Fruit fly (Drosophila melanogaster) whole organism, adult: ENCODE measurements around the gene CG9377.

Experiments
- CG12768 ChIP-seq: fragments of 200-800 bp; sonication (Bioruptor generic); optimal IDR thresholded peaks from 2 replicates; lab custom pipeline; 2017; ENCODE audit warnings: missing biosample characterization, missing genetic modification characterization, mild to moderate bottlenecking, moderate library complexity, missing genetic modification reagents
- CG1620 ChIP-seq: fragments of 200-800 bp; sonication (Bioruptor generic); optimal IDR thresholded peaks from 2 replicates; lab custom pipeline; 2016; ENCODE audit warnings: missing biosample characterization, missing genetic modification characterization
- CG33017 ChIP-seq: fragments of 200-800 bp; sonication (Bioruptor generic); optimal IDR thresholded peaks from 2 replicates; lab custom pipeline; 2018; ENCODE audit warnings: missing biosample characterization, mild to moderate bottlenecking, missing genetic modification characterization, moderate library complexity
- CG5204 ChIP-seq: fragments of 200-800 bp; sonication (Bioruptor generic); optimal IDR thresholded peaks from 2 replicates; lab custom pipeline; 2016; ENCODE audit warnings: missing biosample characterization, missing genetic modification characterization
- CG7045 ChIP-seq: fragments of 200-800 bp; sonication (Bioruptor generic); optimal IDR thresholded peaks from 2 replicates; lab custom pipeline; 2017; ENCODE audit warnings: missing biosample characterization, mild to moderate bottlenecking, missing genetic modification characterization
- CG7101 ChIP-seq: fragments of 200-800 bp; sonication (Bioruptor generic); optimal IDR thresholded peaks from 2 replicates; lab custom pipeline; 2018; ENCODE audit warnings: missing biosample characterization, mild to moderate bottlenecking, missing genetic modification characterization, moderate library complexity
- Clk ChIP-seq: fragments of 200-800 bp; sonication (Bioruptor generic); optimal IDR thresholded peaks from 2 replicates; lab custom pipeline; 2017; ENCODE audit warnings: missing biosample characterization, missing genetic modification characterization
- Crg-1 ChIP-seq: fragments of 200-800 bp; sonication (Bioruptor generic); optimal IDR thresholded peaks from 2 replicates; lab custom pipeline; 2016; ENCODE audit warnings: missing biosample characterization, missing genetic modification characterization
- Hr96 ChIP-seq: fragments of 200-800 bp; sonication (Bioruptor generic); optimal IDR thresholded peaks from 2 replicates; lab custom pipeline; 2016; ENCODE audit warnings: missing biosample characterization, missing genetic modification characterization
- Mnt ChIP-seq: fragments of 200-800 bp; sonication (Bioruptor generic); optimal IDR thresholded peaks from 2 replicates; lab custom pipeline; 2016; ENCODE audit warnings: missing biosample characterization, mild to moderate bottlenecking, missing genetic modification characterization
- bab1 ChIP-seq: fragments of 200-800 bp; sonication (Bioruptor generic); optimal IDR thresholded peaks from 3 replicates; lab custom pipeline; 2019; ENCODE audit warnings: missing biosample characterization, mild to moderate bottlenecking, missing genetic modification characterization, moderate library complexity
- cic ChIP-seq: fragments of 200-800 bp; sonication (Bioruptor generic); optimal IDR thresholded peaks from 2 replicates; lab custom pipeline; 2017; ENCODE audit warnings: missing biosample characterization, mild to moderate bottlenecking, missing genetic modification characterization, moderate library complexity
- cnc ChIP-seq, 2 experiments: fragments of >200 bp; optimal IDR thresholded peaks; 2 replicates each; lab custom pipeline; 2017
- ovo ChIP-seq: fragments of 200-800 bp; sonication (Bioruptor generic); optimal IDR thresholded peaks from 2 replicates; lab custom pipeline; 2016; ENCODE audit warnings: missing biosample characterization, missing genetic modification characterization
- pad ChIP-seq: fragments of 200-800 bp; sonication (Bioruptor generic); optimal IDR thresholded peaks from 3 replicates; lab custom pipeline; 2017; ENCODE audit warnings: missing biosample characterization, missing genetic modification characterization, mild to moderate bottlenecking, moderate library complexity, missing genetic modification reagents
- tj ChIP-seq: fragments of 200-800 bp; sonication (Bioruptor generic); optimal IDR thresholded peaks from 3 replicates; lab custom pipeline; 2017; ENCODE audit warnings: missing biosample characterization, mild to moderate bottlenecking, missing genetic modification characterization, moderate library complexity
- toe ChIP-seq: fragments of 200-800 bp; sonication (Bioruptor generic); optimal IDR thresholded peaks from 2 replicates; lab custom pipeline; 2016; ENCODE audit warnings: missing biosample characterization, missing genetic modification characterization

The CG9377 gene

DNA sequence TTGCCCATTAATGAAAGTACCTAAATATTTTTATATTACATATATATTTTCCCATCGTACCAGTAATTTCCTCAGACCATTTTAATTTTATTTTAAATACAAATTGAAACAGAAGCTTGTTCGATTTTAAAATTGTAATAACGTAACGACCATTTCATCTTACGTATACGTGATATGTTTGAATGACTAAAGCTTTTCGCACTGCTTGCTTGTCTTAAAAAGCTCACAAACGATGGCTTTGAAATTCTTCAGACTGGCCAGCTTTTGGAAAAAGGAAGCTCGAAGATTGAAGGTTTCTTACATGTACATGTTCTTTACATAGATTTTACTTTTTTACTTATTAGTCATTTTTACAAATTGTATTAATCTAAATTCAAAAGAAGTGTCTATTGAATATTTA lies 28.6 kb downstream of the CG9377 start:
- TF ChIP-seq pad (GFP tag; lab: Kevin White, UChicago): no peak
- no peak for TF ChIP-seq Clk
- no peak for TF ChIP-seq Mnt
- TF ChIP-seq toe (GFP tag; lab: Kevin White, UChicago): no peak
- no peak for TF ChIP-seq bab1 (GFP tag; lab: Kevin White, UChicago)
- TF ChIP-seq tj (GFP tag; lab: Kevin White, UChicago): no peak
- no peak for TF ChIP-seq cnc (optimal IDR thresholded peaks at IDR 0.05; lab: Kevin White, UChicago)
- TF ChIP-seq CG1620 (GFP tag; lab: Kevin White, UChicago): no peak
- TF ChIP-seq Crg-1 (GFP tag; lab: Kevin White, UChicago): no peak
- TF ChIP-seq CG7101 (tag; lab: Kevin White, UChicago): no peak
- TF ChIP-seq CG33017 (tag; lab: Kevin White, UChicago): no peak

- TF ChIP-seq cic (GFP tag; lab: Kevin White, UChicago) (no peak), tj (GFP tag; lab: Kevin White, UChicago) (no peak), CG7101 (tag; lab: Kevin White, UChicago) (no peak), CG1620 (GFP tag; lab: Kevin White, UChicago) (no peak), CG33017 (tag; lab: Kevin White, UChicago) (peak; percentile 17), CG7045 (no peak), Crg-1 (GFP tag; lab: Kevin White, UChicago) (no peak), CG12768 (GFP tag; lab: Kevin White, UChicago) (no peak)
Measured at dm6 chr2L:13331868-13332544, 29.4 kb downstream of the CG9377 start.

dm6 chr2L:13331021-13331420 lies 30.3 kb downstream of the CG9377 start, which contains the start of gene hbt:
Gene hbt, minus strand, starts transcription at chr2L:13331121.
- TF ChIP-seq CG33017 (tag; lab: Kevin White, UChicago) (no peak), ovo (GFP tag; lab: Kevin White, UChicago) (no peak), CG7101 (tag; lab: Kevin White, UChicago) (no peak), Hr96 (GFP tag; lab: Kevin White, UChicago) (no peak), Crg-1 (GFP tag; lab: Kevin White, UChicago) (no peak), cnc (optimal IDR thresholded peaks at IDR 0.05; lab: Kevin White, UChicago) (no peak), Mnt (no peak), bab1 (GFP tag; lab: Kevin White, UChicago) (no peak)

- TF ChIP-seq bab1 (GFP tag; lab: Kevin White, UChicago): no peak
- no peak for TF ChIP-seq cic (GFP tag; lab: Kevin White, UChicago)
- no peak for TF ChIP-seq CG1620 (GFP tag; lab: Kevin White, UChicago)
- no peak for TF ChIP-seq CG12768 (GFP tag; lab: Kevin White, UChicago)
- TF ChIP-seq CG5204: no peak
- no peak for TF ChIP-seq CG33017 (tag; lab: Kevin White, UChicago)
- TF ChIP-seq cnc (optimal IDR thresholded peaks at IDR 0.05; lab: Kevin White, UChicago): no peak
- TF ChIP-seq toe (GFP tag; lab: Kevin White, UChicago): no peak
Measured at dm6 chr2L:13325823-13326222, 35.5 kb downstream of the CG9377 start.
